Worm (Caenorhabditis elegans) whole organism, late embryonic: ENCODE measurements around the gene ced-13.

Source experiments
- C08G9.2 ChIP-seq: sonication (generic microtip); optimal IDR thresholded peaks from 2 replicates; lab custom pipeline; 2016; ENCODE audit warnings: mild to moderate bottlenecking, missing genetic modification characterization, moderate library complexity, missing compliant biosample characterization
- ama-1 ChIP-seq: fragments of 150-350 bp; optimal IDR thresholded peaks from 2 replicates; lab custom pipeline; 2014
- gmeb-2 ChIP-seq: sonication (generic microtip); optimal IDR thresholded peaks from 2 replicates; lab custom pipeline; 2016; ENCODE audit warnings: missing genetic modification characterization, inconsistent platforms, missing compliant biosample characterization
- hlh-30 ChIP-seq: sonication (generic microtip); optimal IDR thresholded peaks from 2 replicates; lab custom pipeline; 2017; ENCODE audit warnings: antibody characterized with exemption, missing genetic modification characterization, missing compliant biosample characterization; ENCODE audit not compliant: insufficient read depth
- nfya-1 ChIP-seq: sonication (generic microtip); optimal IDR thresholded peaks from 2 replicates; lab custom pipeline; 2017; ENCODE audit warnings: missing genetic modification characterization, mild to moderate bottlenecking, missing compliant biosample characterization, antibody characterized with exemption, moderate library complexity
- pha-2 ChIP-seq: sonication (generic microtip); optimal IDR thresholded peaks from 2 replicates; lab custom pipeline; 2017; ENCODE audit warnings: mild to moderate bottlenecking, missing genetic modification characterization, missing compliant biosample characterization
- pqm-1 ChIP-seq: sonication (generic microtip); optimal IDR thresholded peaks from 2 replicates; lab custom pipeline; 2016; ENCODE audit warnings: missing genetic modification characterization, missing compliant biosample characterization
- ref-2 ChIP-seq: sonication (generic microtip); optimal IDR thresholded peaks from 2 replicates; lab custom pipeline; 2016; ENCODE audit warnings: missing genetic modification characterization, missing compliant biosample characterization
- rnt-1 ChIP-seq: sonication (generic microtip); optimal IDR thresholded peaks from 2 replicates; lab custom pipeline; 2016; ENCODE audit warnings: missing genetic modification characterization, missing compliant biosample characterization
- tbx-2 ChIP-seq: sonication (generic microtip); optimal IDR thresholded peaks from 2 replicates; lab custom pipeline; 2016; ENCODE audit warnings: missing genetic modification characterization, missing compliant biosample characterization

DNA sequence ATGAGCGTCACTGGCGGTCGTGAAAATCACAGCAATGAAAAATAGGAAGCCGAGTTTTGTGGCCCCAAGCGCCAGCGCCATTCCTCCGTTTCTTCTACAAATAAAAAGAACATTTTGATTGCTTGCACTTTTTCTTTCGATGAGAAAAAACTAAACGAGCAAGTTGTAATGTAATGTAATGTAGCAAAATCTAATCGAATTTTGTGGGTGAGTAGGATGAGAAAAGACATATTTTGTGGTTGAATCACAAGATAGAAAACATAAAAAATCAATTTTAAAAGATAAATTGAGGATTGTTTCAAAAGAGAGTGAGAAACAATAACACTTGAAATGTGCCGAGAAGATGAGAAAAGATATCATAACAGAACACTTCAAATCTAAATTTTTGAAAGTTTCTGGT is 8.1 kb upstream of the ced-13 start, which contains the start of gene R09F10.5:
- TF ChIP-seq ref-2 (tag; lab: Kevin White, UChicago): no peak
- no peak for TF ChIP-seq hlh-30 (tag; lab: Kevin White, UChicago)
- no peak for TF ChIP-seq nfya-1
- TF ChIP-seq tbx-2 (tag; lab: Kevin White, UChicago): no peak
- TF ChIP-seq rnt-1 (tag; lab: Kevin White, UChicago): no peak
- no peak for TF ChIP-seq ama-1 (lab: Kevin White, UChicago)
- no peak for TF ChIP-seq gmeb-2 (tag; lab: Kevin White, UChicago)
- no peak for TF ChIP-seq pqm-1
- TF ChIP-seq pha-2: no peak
- TF ChIP-seq C08G9.2 (tag; lab: Kevin White, UChicago): no peak
